Worm (Caenorhabditis elegans): ENCODE measurements around the gene T23B12.6.
A peak's percentile ranks its signal among the peaks of the same experiment; 100 is the strongest.

The T23B12.6 gene

DNA sequence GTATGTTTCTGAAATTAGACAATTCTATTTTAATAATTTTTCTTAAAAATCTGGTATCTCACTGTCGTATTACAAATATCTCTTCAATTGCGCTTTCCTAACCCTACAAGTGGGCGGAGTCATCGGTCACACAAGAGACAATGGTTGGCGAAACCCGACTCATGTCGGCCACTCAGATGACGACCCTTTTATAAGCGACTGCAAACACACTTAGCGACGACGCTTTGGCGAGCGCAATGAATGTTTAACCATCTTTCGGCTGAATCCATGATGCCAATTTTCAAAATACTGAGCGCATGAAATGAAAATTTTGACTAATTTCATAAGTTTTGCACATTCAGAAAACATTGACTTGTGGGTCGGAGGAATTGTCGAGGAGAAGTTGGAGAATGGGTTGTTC is 40.1 kb upstream of the T23B12.6 start (continued):
- TF ChIP-seq syd-9 (tag; optimal IDR thresholded peaks at IDR 0.05): peak; percentile 99
- peak; percentile 93 for TF ChIP-seq sdc-2 (tag; optimal IDR thresholded peaks at IDR 0.05)
- TF ChIP-seq fax-1 (tag; optimal IDR thresholded peaks at IDR 0.05): peak; percentile 98
- peak; percentile 98 for TF ChIP-seq pag-3 (tag; optimal IDR thresholded peaks at IDR 0.05; ENCODE audit: borderline replicate concordance)
- no peak for TF ChIP-seq pha-4 (tag; optimal IDR thresholded peaks at IDR 0.05)
- peak; percentile 100 for TF ChIP-seq pqm-1 (tag; optimal IDR thresholded peaks at IDR 0.05)
- TF ChIP-seq Y22D7AL.16 (tag; optimal IDR thresholded peaks at IDR 0.05): peak; percentile 99
- TF ChIP-seq ceh-22 (tag; optimal IDR thresholded peaks at IDR 0.05): peak; percentile 79
- TF ChIP-seq tbx-7 (tag; optimal IDR thresholded peaks at IDR 0.05): peak; percentile 73
- TF ChIP-seq sox-4 (tag; optimal IDR thresholded peaks at IDR 0.05): peak; percentile 100
- peak; percentile 99 for TF ChIP-seq madf-2 (tag; optimal IDR thresholded peaks at IDR 0.05)
- TF ChIP-seq hlh-6 (tag; optimal IDR thresholded peaks at IDR 0.05): peak; percentile 99
- TF ChIP-seq pha-2 (tag; optimal IDR thresholded peaks at IDR 0.05): peak; percentile 96
- TF ChIP-seq nhr-232 (tag; optimal IDR thresholded peaks at IDR 0.05): peak; percentile 97
- peak; percentile 98 for TF ChIP-seq lim-6 (tag; optimal IDR thresholded peaks at IDR 0.05)
- peak; percentile 32 for TF ChIP-seq unc-55 (GFP tag; optimal IDR thresholded peaks at IDR 0.05)
- TF ChIP-seq odd-2 (tag; optimal IDR thresholded peaks at IDR 0.05): peak; percentile 83
- TF ChIP-seq unc-86 (tag; optimal IDR thresholded peaks at IDR 0.05): peak; percentile 99
- peak; percentile 99 for TF ChIP-seq pat-9 (tag; optimal IDR thresholded peaks at IDR 0.05)
- peak; percentile 18 for TF ChIP-seq pax-1 (tag; optimal IDR thresholded peaks at IDR 0.05)
- TF ChIP-seq hlh-8 (tag; optimal IDR thresholded peaks at IDR 0.05): peak; percentile 97
- peak; percentile 98 for TF ChIP-seq sox-2 (GFP tag; IDR thresholded peaks at IDR 0.05)
- peak; percentile 89 for TF ChIP-seq nfya-1 (tag; optimal IDR thresholded peaks at IDR 0.05)
- peak; percentile 99 for TF ChIP-seq ceh-6 (GFP tag; optimal IDR thresholded peaks at IDR 0.05)
- peak; percentile 96 for TF ChIP-seq ets-4 (tag; optimal IDR thresholded peaks at IDR 0.05)
- peak; percentile 96 for TF ChIP-seq lin-11 (tag; optimal IDR thresholded peaks at IDR 0.05)
- TF ChIP-seq che-1 (tag; optimal IDR thresholded peaks at IDR 0.05): peak; percentile 98
- no peak for TF ChIP-seq ama-1 (optimal IDR thresholded peaks at IDR 0.05)
- peak; percentile 97 for TF ChIP-seq rnt-1 (tag; optimal IDR thresholded peaks at IDR 0.05)
- TF ChIP-seq ceh-30 (tag; optimal IDR thresholded peaks at IDR 0.05): peak; percentile 98
- peak; percentile 98 for TF ChIP-seq npax-4 (tag; optimal IDR thresholded peaks at IDR 0.05)
- peak; percentile 99 for TF ChIP-seq ceh-19 (GFP tag; optimal IDR thresholded peaks at IDR 0.05)

DNA sequence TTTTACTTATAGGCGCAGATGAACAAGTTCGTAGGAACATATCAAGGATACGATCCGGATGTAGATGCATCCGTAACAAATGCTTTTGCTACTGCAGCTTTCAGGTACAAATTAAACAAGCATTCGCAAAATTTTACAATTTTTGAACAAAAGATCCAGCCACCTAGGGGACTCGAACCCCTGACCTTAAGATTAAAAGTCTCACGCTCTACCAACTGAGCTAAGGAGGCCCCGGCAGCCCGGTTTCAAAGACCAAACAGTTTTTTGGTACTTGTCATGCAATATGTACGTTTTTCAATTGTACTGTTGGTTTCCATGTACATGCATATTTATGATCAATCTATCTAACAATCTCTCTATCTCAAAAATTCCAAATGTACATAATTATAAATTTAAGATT is 39.2 kb upstream of the T23B12.6 start:
- TF ChIP-seq pqm-1 (tag; optimal IDR thresholded peaks at IDR 0.05): no peak
- no peak for TF ChIP-seq unc-42 (tag; optimal IDR thresholded peaks at IDR 0.05)
- no peak for TF ChIP-seq ceh-31 (tag; optimal IDR thresholded peaks at IDR 0.05)
- TF ChIP-seq hlh-6 (tag; optimal IDR thresholded peaks at IDR 0.05): no peak
- no peak for TF ChIP-seq sox-4 (tag; optimal IDR thresholded peaks at IDR 0.05)
- no peak for TF ChIP-seq pax-1 (tag; optimal IDR thresholded peaks at IDR 0.05)
- TF ChIP-seq K09A11.1 (tag; optimal IDR thresholded peaks at IDR 0.05; ENCODE audit: insufficient read depth): no peak
- no peak for TF ChIP-seq hlh-13 (GFP tag; optimal IDR thresholded peaks at IDR 0.05)
- TF ChIP-seq sox-2 (GFP tag; IDR thresholded peaks at IDR 0.05): no peak
- TF ChIP-seq ceh-45 (GFP tag; IDR thresholded peaks at IDR 0.05): no peak
- TF ChIP-seq eyg-1 (tag; optimal IDR thresholded peaks at IDR 0.05): no peak

DNA sequence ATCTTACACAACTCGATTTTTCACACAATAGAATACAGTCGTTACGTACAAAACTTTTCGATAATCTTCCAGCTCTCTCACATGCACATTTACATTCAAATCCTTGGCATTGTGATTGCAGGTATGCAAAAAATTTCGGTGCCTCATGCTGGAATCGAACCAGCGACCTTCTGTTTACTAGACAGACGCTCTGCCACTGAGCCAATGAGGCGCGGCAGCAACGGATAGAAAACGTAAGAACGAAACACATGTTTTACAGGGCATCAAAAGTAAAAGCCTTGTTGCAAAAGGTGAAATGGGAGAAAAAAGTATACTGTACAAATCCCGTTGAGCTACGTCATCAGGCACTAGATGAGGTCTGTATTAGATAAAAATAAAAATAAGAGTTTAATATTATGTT is 35.7 kb upstream of the T23B12.6 start:
- TF ChIP-seq pha-4 (tag; optimal IDR thresholded peaks at IDR 0.05): no peak
- no peak for TF ChIP-seq sox-2 (GFP tag; IDR thresholded peaks at IDR 0.05)
- TF ChIP-seq ceh-22 (tag; optimal IDR thresholded peaks at IDR 0.05): no peak

DNA sequence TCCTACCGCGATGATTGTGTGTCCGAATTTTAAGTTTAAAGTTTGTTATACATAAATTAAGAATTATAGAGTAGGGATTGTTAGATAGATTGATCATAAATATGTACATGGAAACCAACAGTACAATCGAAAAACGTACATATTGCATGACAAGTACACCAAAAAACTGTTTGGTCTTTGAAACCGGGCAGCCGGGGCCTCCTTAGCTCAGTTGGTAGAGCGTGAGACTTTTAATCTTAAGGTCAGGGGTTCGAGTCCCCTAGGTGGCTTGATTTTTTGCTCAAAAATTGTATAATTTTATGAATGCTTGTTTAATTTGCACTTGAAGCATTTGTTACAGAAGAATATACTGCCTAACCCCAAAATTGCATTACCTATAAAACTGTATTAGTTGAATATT is 34.9 kb upstream of the T23B12.6 start:
- TF ChIP-seq T23F11.4 (GFP tag; optimal IDR thresholded peaks at IDR 0.05): no peak
- no peak for TF ChIP-seq che-1 (tag; optimal IDR thresholded peaks at IDR 0.05)
- no peak for TF ChIP-seq ceh-31 (tag; optimal IDR thresholded peaks at IDR 0.05)
- TF ChIP-seq sox-4 (tag; optimal IDR thresholded peaks at IDR 0.05): no peak
- TF ChIP-seq dmd-4 (tag; optimal IDR thresholded peaks at IDR 0.05; ENCODE audit: borderline replicate concordance): no peak
- TF ChIP-seq lim-6 (tag; optimal IDR thresholded peaks at IDR 0.05): no peak
- TF ChIP-seq C08G9.2 (tag; optimal IDR thresholded peaks at IDR 0.05): no peak
- TF ChIP-seq ceh-30 (tag; optimal IDR thresholded peaks at IDR 0.05): no peak
- no peak for TF ChIP-seq ceh-6 (GFP tag; optimal IDR thresholded peaks at IDR 0.05)
- TF ChIP-seq unc-55 (GFP tag; optimal IDR thresholded peaks at IDR 0.05): no peak
- no peak for TF ChIP-seq ceh-22 (tag; optimal IDR thresholded peaks at IDR 0.05)
- TF ChIP-seq tbx-7 (tag; optimal IDR thresholded peaks at IDR 0.05): no peak
- TF ChIP-seq ets-4 (tag; optimal IDR thresholded peaks at IDR 0.05): no peak
- no peak for TF ChIP-seq fkh-10 (GFP tag; optimal IDR thresholded peaks at IDR 0.05)
- no peak for TF ChIP-seq K09A11.1 (tag; optimal IDR thresholded peaks at IDR 0.05; ENCODE audit: insufficient read depth)

Measured in whole organism, late embryonic.